Worm (Caenorhabditis elegans) whole organism, early embryonic: Measurements from ENCODE around the gene exc-12.

ENCODE experiments used
- B0310.2 ChIP-seq: sonication (generic microtip); optimal IDR thresholded peaks from 2 replicates; lab custom pipeline; 2016; ENCODE audit warnings: mild to moderate bottlenecking, missing genetic modification characterization, missing compliant biosample characterization
- F13C5.2 ChIP-seq: sonication (generic microtip); optimal IDR thresholded peaks from 2 replicates; lab custom pipeline; 2017; ENCODE audit warnings: mild to moderate bottlenecking, missing genetic modification characterization, inconsistent platforms, missing compliant biosample characterization
- aly-1 ChIP-seq: sonication (generic microtip); optimal IDR thresholded peaks from 2 replicates; lab custom pipeline; 2016; ENCODE audit warnings: missing genetic modification characterization, missing compliant biosample characterization
- ama-1 ChIP-seq: fragments of 150-350 bp; optimal IDR thresholded peaks from 2 replicates; lab custom pipeline; 2014
- ceh-13 ChIP-seq: fragments of 200-800 bp; sonication (Bioruptor generic); optimal IDR thresholded peaks from 2 replicates; lab custom pipeline; 2018; ENCODE audit warnings: mild to moderate bottlenecking, missing genetic modification characterization, missing compliant biosample characterization
- ceh-36 ChIP-seq: sonication (generic microtip); optimal IDR thresholded peaks from 2 replicates; lab custom pipeline; 2016; ENCODE audit warnings: missing genetic modification characterization, inconsistent platforms, missing compliant biosample characterization
- ets-7 ChIP-seq: sonication (generic microtip); optimal IDR thresholded peaks from 2 replicates; lab custom pipeline; 2016; ENCODE audit warnings: missing genotype, missing genetic modification characterization, missing compliant biosample characterization
- flt-1 ChIP-seq: fragments of 200-800 bp; sonication (Bioruptor generic); IDR thresholded peaks from 2 replicates; pipeline ENCODE4 v1.3.6; 2022; ENCODE audit warnings: missing genetic modification characterization, missing compliant biosample characterization
- hmbx-1 ChIP-seq: sonication (generic microtip); optimal IDR thresholded peaks from 2 replicates; lab custom pipeline; 2016; ENCODE audit warnings: mild to moderate bottlenecking, missing genetic modification characterization, missing compliant biosample characterization
- hmg-4 ChIP-seq: fragments of 200-800 bp; sonication (Bioruptor generic); optimal IDR thresholded peaks from 2 replicates; lab custom pipeline; 2018; ENCODE audit warnings: mild to moderate bottlenecking, missing genetic modification characterization, missing compliant biosample characterization
- hnd-1 ChIP-seq: sonication (generic microtip); optimal IDR thresholded peaks from 2 replicates; lab custom pipeline; 2016; ENCODE audit warnings: missing genetic modification characterization, missing compliant biosample characterization
- pes-1 ChIP-seq: fragments of 200-800 bp; sonication (Bioruptor generic); IDR thresholded peaks from 2 replicates; pipeline ENCODE4 v1.3.6; 2022; ENCODE audit warnings: missing genetic modification reagents, missing genetic modification characterization, missing compliant biosample characterization
- scrt-1 ChIP-seq: fragments of 200-800 bp; sonication (Bioruptor generic); IDR thresholded peaks from 2 replicates; pipeline ENCODE4 v1.3.6; 2022; ENCODE audit warnings: missing genetic modification characterization, missing compliant biosample characterization
- sea-1 ChIP-seq: fragments of 200-800 bp; sonication (Bioruptor generic); conservative IDR thresholded peaks from 2 replicates; pipeline ENCODE4 v1.3.6; 2022; ENCODE audit warnings: missing genetic modification characterization, missing compliant biosample characterization
- tbx-11 ChIP-seq: fragments of 200-800 bp; sonication (Bioruptor generic); IDR thresholded peaks from 2 replicates; pipeline ENCODE4 v1.3.6; 2022; ENCODE audit warnings: missing genetic modification characterization, missing compliant biosample characterization
- tbx-37 ChIP-seq: fragments of 200-800 bp; sonication (Bioruptor generic); conservative IDR thresholded peaks from 2 replicates; pipeline ENCODE4 v1.3.6; 2022; ENCODE audit warnings: missing genetic modification reagents, missing genetic modification characterization, missing compliant biosample characterization
- tra-4 ChIP-seq: sonication (generic microtip); optimal IDR thresholded peaks from 2 replicates; lab custom pipeline; 2017; ENCODE audit warnings: missing genetic modification characterization, missing compliant biosample characterization

exc-12 gene

DNA sequence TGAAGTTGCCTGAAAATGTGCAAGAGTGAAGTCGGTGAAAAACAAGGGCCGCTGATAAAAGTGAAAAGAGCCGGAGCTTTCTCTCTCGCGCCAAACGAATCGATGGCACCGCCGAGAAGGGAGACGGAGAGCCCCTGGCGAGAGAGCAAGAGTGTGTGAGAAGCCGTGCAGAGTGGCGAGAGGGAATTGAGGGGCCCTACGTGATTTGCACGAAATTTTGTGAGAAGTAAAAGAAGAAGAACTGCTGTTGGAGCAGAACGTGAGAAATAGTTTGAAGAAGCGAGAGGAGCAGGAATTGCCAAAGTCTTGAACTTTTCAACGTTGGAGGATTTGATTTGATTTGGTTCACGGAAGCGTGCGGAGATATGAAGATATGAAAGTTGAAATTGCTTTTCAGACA, 5.3 kb downstream of the exc-12 start, which contains the start of gene aldo-1:
aldo-1 (minus strand) TSS at position 9 of the 400 bp plus-strand sequence.
- TF ChIP-seq hnd-1, result no peak
- no peak for TF ChIP-seq tra-4 (tag; lab: Kevin White, UChicago)
- TF ChIP-seq hmg-4, result no peak
- no peak for TF ChIP-seq F13C5.2
- TF ChIP-seq ceh-36, result no peak
- no peak for TF ChIP-seq aly-1 (tag; lab: Kevin White, UChicago)
- TF ChIP-seq ets-7, result no peak
- no peak for TF ChIP-seq sea-1 (GFP tag; lab: Robert Waterston, UW)
- TF ChIP-seq scrt-1 (GFP tag; lab: Robert Waterston, UW), result no peak
- TF ChIP-seq tbx-11, result no peak

DNA sequence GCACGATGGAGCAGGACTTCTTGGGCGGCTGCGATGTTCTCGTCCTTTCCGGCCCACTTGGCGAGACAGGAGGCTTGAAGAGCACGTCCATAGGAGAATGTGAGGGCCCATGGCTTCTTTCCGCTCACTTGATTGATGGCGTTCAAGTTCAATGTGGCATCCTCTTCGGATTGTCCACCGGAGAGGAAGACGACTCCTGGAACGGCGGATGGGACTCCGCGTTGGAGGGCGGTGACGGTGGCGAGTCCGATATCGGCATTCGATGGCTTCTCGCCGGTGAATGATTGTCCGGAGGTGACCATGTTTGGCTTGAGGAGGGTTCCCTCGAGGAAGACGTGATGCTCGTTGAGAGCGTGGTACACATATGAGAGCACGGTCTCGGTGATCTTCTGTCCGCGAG, 6.7 kb downstream of the exc-12 start:
- no peak for TF ChIP-seq hnd-1
- no peak for TF ChIP-seq tbx-11
- TF ChIP-seq B0310.2 (tag; lab: Kevin White, UChicago), result no peak
- TF ChIP-seq pes-1, result no peak
- TF ChIP-seq F13C5.2, result no peak
- TF ChIP-seq ets-7, result no peak
- TF ChIP-seq aly-1 (tag; lab: Kevin White, UChicago), result no peak
- TF ChIP-seq scrt-1 (GFP tag; lab: Robert Waterston, UW), result no peak
- TF ChIP-seq ama-1 (lab: Kevin White, UChicago), result no peak

DNA sequence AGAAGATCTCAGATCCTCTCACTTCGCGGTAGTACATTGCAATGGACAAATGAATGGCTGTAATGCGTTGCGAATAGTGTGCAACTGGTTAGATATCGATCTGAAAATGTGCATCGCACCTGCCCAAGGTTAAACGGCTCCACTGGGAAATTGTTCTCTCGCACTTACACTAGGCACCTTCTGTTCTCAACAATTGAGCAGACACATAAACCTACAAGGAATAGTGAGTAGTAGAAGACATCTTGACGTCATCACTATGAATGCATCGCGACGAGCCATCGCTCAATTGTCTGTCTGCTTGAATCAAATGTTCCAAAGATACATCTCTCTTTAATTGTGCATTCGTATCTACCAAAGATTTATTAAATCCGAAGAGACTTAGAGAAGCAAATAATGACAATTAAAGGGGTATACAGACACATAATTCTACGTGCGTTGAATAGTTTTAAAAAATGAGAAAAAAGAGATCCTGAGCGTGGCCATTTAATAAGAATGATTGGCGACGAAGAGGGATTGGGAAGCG, 7.2 kb downstream of the exc-12 start, which contains the start of gene T05D4.2:
T05D4.2 (minus strand) TSS at position 83 of the 523 bp plus-strand sequence.
- TF ChIP-seq hnd-1, result no peak
- no peak for TF ChIP-seq B0310.2 (tag; lab: Kevin White, UChicago)
- TF ChIP-seq pes-1, result no peak
- TF ChIP-seq hmbx-1 (tag; lab: Kevin White, UChicago), result no peak
- TF ChIP-seq hmg-4, result no peak
- TF ChIP-seq tbx-11, result no peak
- no peak for TF ChIP-seq ceh-36
- no peak for TF ChIP-seq tra-4 (tag; lab: Kevin White, UChicago)
- TF ChIP-seq sea-1 (GFP tag; lab: Robert Waterston, UW), result no peak
- no peak for TF ChIP-seq F13C5.2
- no peak for TF ChIP-seq ets-7
- no peak for TF ChIP-seq aly-1 (tag; lab: Kevin White, UChicago)
- no peak for TF ChIP-seq tbx-37 (GFP tag; lab: Robert Waterston, UW)
- no peak for TF ChIP-seq ceh-13 (GFP tag; lab: Kevin White, UChicago)
- TF ChIP-seq scrt-1 (GFP tag; lab: Robert Waterston, UW), result no peak
- TF ChIP-seq flt-1 (GFP tag; lab: Robert Waterston, UW), result no peak
- no peak for TF ChIP-seq ama-1 (lab: Kevin White, UChicago)

DNA sequence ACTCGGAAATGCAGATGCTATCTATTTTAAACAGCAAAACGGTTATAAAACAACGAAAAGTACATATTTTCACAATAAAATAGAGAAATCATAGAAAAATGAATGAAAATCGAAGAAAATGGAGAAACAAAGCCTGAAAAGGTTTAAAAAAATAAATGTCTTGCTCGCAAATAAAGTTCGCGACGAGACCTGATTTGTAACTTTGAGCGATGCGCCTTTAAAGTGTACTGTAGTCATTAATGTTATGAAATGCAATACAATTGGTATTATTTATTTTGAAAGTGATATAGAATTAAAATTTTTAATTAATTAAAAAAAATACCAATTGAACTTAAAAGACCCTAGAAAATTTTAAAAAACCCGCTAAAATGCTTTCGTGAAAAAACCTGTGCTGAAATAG, 9.0 kb downstream of the exc-12 start:
- no peak for TF ChIP-seq ets-7
- TF ChIP-seq sea-1 (GFP tag; lab: Robert Waterston, UW), result no peak
- TF ChIP-seq aly-1 (tag; lab: Kevin White, UChicago), result no peak
- TF ChIP-seq tbx-11, result no peak

DNA sequence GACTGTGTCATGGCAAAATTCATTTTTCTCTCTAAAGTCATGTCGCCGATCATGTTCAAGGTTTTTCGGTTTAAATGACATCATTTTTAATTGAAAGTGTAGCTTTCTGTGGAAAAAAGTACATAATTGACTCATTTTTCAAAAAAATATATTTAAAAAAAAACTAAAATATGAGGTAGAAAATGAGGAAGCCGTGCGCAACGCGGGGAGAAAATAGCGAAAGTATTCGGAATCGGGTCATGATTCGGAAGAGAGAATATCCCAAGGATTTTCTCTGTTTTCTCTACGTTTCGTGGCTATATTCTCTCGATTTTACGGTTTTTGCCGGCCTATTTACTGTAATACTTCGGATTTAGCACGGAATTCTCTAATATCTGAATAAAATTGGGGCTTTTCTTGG, 9.5 kb downstream of the exc-12 start:
- TF ChIP-seq ama-1 (lab: Kevin White, UChicago) (no peak), ceh-36 (no peak)

DNA sequence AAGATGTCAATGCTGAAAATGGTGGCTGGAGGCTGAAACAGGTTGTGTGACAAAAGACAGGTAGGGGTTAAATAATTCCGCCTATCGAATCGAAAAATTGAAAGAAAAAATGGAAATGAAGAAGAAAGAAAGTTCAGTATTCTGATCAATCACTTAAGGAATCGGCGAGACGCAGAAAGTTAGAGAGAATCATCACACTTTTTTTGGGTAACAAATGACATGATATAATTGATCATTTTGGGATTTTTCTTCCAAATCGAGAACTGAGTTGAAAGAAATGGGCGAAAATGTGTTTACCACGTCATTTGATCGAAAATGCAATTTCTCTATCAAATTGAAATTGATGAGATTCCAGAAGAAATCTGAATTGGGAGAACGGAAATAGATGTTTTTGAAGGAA, 14.2 kb downstream of the exc-12 start:
- TF ChIP-seq tbx-11, result no peak
- TF ChIP-seq ceh-36, result no peak
- no peak for TF ChIP-seq flt-1 (GFP tag; lab: Robert Waterston, UW)
- TF ChIP-seq scrt-1 (GFP tag; lab: Robert Waterston, UW), result no peak
- TF ChIP-seq sea-1 (GFP tag; lab: Robert Waterston, UW), result no peak
- no peak for TF ChIP-seq F13C5.2
- TF ChIP-seq hmbx-1 (tag; lab: Kevin White, UChicago), result no peak
- TF ChIP-seq ceh-13 (GFP tag; lab: Kevin White, UChicago), result no peak
- no peak for TF ChIP-seq tra-4 (tag; lab: Kevin White, UChicago)
- TF ChIP-seq hmg-4, result no peak
- no peak for TF ChIP-seq B0310.2 (tag; lab: Kevin White, UChicago)
- TF ChIP-seq ama-1 (lab: Kevin White, UChicago), result no peak
- no peak for TF ChIP-seq pes-1
- TF ChIP-seq ets-7, result no peak
- no peak for TF ChIP-seq hnd-1
- TF ChIP-seq aly-1 (tag; lab: Kevin White, UChicago), result no peak
- TF ChIP-seq tbx-37 (GFP tag; lab: Robert Waterston, UW), result no peak

DNA sequence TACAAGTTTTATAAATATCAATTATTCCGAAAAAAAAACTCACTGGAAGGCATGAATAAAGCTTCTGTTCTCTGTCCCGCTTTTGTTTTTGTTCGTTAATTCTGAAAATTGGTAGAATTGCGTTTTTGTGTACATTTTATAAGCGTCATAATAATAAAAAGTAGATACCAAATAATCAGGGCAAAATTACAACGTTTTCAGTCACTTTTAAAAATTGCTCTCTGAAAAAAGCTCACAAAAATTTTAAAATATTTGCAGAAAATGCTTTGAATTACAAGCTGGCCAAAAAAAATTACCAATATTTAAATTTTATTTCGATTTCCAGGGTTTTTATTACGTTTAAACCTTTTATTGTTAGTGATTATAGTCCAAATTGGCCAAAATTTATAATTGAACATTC, 15.0 kb downstream of the exc-12 start, which contains the start of gene scav-2:
scav-2 (minus strand) TSS at position 101 of the 400 bp plus-strand sequence.
- TF ChIP-seq sea-1 (GFP tag; lab: Robert Waterston, UW) (no peak), hnd-1 (no peak), F13C5.2 (no peak), ceh-36 (no peak), tra-4 (tag; lab: Kevin White, UChicago) (no peak), hmg-4 (no peak)

DNA sequence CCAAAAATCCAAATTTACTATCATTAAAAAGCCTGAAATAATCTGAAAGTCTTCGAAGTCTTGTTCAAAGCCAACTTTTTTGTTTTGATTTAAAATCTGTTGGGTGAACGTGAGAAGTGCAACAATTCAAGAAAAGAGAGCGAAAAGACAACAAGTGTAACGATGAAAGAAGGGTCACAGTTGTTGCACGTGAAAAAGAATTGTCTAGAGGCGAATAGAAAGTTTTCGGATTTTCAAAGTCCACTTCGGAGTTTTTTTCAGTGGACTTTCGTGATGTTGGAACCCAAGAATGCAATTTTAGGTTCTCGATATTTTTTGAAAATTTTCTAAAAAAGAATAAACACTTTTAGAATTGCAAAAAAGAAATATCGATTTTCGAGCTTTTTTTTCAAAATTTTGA, 20.3 kb downstream of the exc-12 start:
- TF ChIP-seq flt-1 (GFP tag; lab: Robert Waterston, UW), result no peak
- TF ChIP-seq ets-7, result no peak
- no peak for TF ChIP-seq tra-4 (tag; lab: Kevin White, UChicago)
- TF ChIP-seq ama-1 (lab: Kevin White, UChicago), result no peak
- TF ChIP-seq hmg-4, result no peak
- no peak for TF ChIP-seq ceh-13 (GFP tag; lab: Kevin White, UChicago)
- TF ChIP-seq ceh-36, result no peak
- TF ChIP-seq tbx-11, result no peak
- TF ChIP-seq sea-1 (GFP tag; lab: Robert Waterston, UW), result no peak
- no peak for TF ChIP-seq hnd-1
- TF ChIP-seq tbx-37 (GFP tag; lab: Robert Waterston, UW), result no peak
- no peak for TF ChIP-seq pes-1
- TF ChIP-seq aly-1 (tag; lab: Kevin White, UChicago), result no peak
- TF ChIP-seq F13C5.2, result no peak
